Fruit fly (Drosophila melanogaster) whole organism, embryonic: ENCODE results near the gene shv.

Source experiments
- CG10979 ChIP-seq: fragments of 200-800 bp; sonication (Bioruptor generic); optimal IDR thresholded peaks from 2 replicates; lab custom pipeline; 2018; ENCODE audit warnings: missing biosample characterization, mild to moderate bottlenecking, missing genetic modification characterization, moderate library complexity
- CG11696 ChIP-seq: fragments of 200-800 bp; sonication (Bioruptor generic); IDR thresholded peaks from 2 replicates; pipeline ENCODE4 v1.3.6; 2022; ENCODE audit warnings: missing biosample characterization, missing genetic modification characterization
- CG14050 ChIP-seq: fragments of 200-800 bp; sonication (Bioruptor generic); IDR thresholded peaks from 3 replicates; pipeline ENCODE4 v1.3.6; 2022; ENCODE audit warnings: missing biosample characterization, missing genetic modification characterization
- CG14667 ChIP-seq: fragments of 200-800 bp; sonication (Bioruptor generic); IDR thresholded peaks from 2 replicates; pipeline ENCODE4 v1.3.6; 2022; ENCODE audit warnings: missing biosample characterization, missing genetic modification characterization
- CG15514 ChIP-seq: fragments of 200-800 bp; sonication (Bioruptor generic); optimal IDR thresholded peaks from 3 replicates; lab custom pipeline; 2017; ENCODE audit warnings: missing biosample characterization, missing genetic modification characterization, mild to moderate bottlenecking, moderate library complexity, missing genetic modification reagents
- CG17612 ChIP-seq: fragments of 200-800 bp; sonication (Bioruptor generic); IDR thresholded peaks from 2 replicates; pipeline ENCODE4 v1.3.6; 2022; ENCODE audit warnings: missing biosample characterization, missing genetic modification characterization
- CG18262 ChIP-seq: fragments of 200-800 bp; optimal IDR thresholded peaks from 3 replicates; lab custom pipeline; 2019; ENCODE audit warnings: missing biosample characterization, mild to moderate bottlenecking, missing genetic modification characterization, moderate library complexity
- CG18619 ChIP-seq: fragments of 200-800 bp; sonication (Bioruptor generic); optimal IDR thresholded peaks from 3 replicates; lab custom pipeline; 2017; ENCODE audit warnings: missing biosample characterization, mild to moderate bottlenecking, missing genetic modification characterization
- CG2875 ChIP-seq: fragments of 200-800 bp; sonication (Bioruptor generic); optimal IDR thresholded peaks from 2 replicates; lab custom pipeline; 2017; ENCODE audit warnings: missing biosample characterization, mild to moderate bottlenecking, missing genetic modification characterization, missing genetic modification reagents
- CG31441 ChIP-seq: fragments of 200-800 bp; sonication (Bioruptor generic); IDR thresholded peaks from 2 replicates; pipeline ENCODE4 v1.3.6; 2022; ENCODE audit warnings: missing biosample characterization, missing genetic modification characterization
- CG3726 ChIP-seq: fragments of 200-800 bp; sonication (Bioruptor generic); IDR thresholded peaks from 3 replicates; pipeline ENCODE4, ENCODE4 v1.3.6; 2022; ENCODE audit warnings: missing biosample characterization, missing genetic modification characterization
- CG4424 ChIP-seq: fragments of 200-800 bp; sonication (Bioruptor generic); optimal IDR thresholded peaks from 3 replicates; lab custom pipeline; 2016; ENCODE audit warnings: missing biosample characterization, missing genetic modification characterization
- CG6254 ChIP-seq: fragments of 200-800 bp; sonication (Bioruptor generic); optimal IDR thresholded peaks from 3 replicates; lab custom pipeline; 2017; ENCODE audit warnings: mild to moderate bottlenecking, missing biosample characterization, missing genetic modification reagents, missing genetic modification characterization
- CG8765 ChIP-seq: fragments of 200-800 bp; sonication (Bioruptor generic); IDR thresholded peaks from 2 replicates; pipeline ENCODE4 v1.3.6; 2022; ENCODE audit warnings: missing biosample characterization, missing genetic modification characterization
- CG9817 ChIP-seq: fragments of 200-800 bp; sonication (Bioruptor generic); optimal IDR thresholded peaks from 2 replicates; lab custom pipeline; 2018; ENCODE audit warnings: missing biosample characterization, mild to moderate bottlenecking, missing genetic modification characterization, moderate library complexity
- CG9932 ChIP-seq: fragments of 200-800 bp; sonication (Bioruptor generic); IDR thresholded peaks from 2 replicates; pipeline ENCODE4 v1.3.6; 2022; ENCODE audit warnings: missing biosample characterization, missing genetic modification characterization
- Chrac-16 ChIP-seq: fragments of 200-800 bp; sonication (Bioruptor generic); optimal IDR thresholded peaks from 3 replicates; lab custom pipeline; 2016; ENCODE audit warnings: missing biosample characterization, missing genetic modification characterization
- E2f1 ChIP-seq: fragments of 200-800 bp; sonication (Bioruptor generic); IDR thresholded peaks from 2 replicates; pipeline ENCODE4 v1.3.6; 2022; ENCODE audit warnings: missing biosample characterization, missing genetic modification characterization
- HLH4C ChIP-seq: fragments of 200-800 bp; sonication (Bioruptor generic); IDR thresholded peaks from 3 replicates; pipeline ENCODE4 v1.3.6; 2022; ENCODE audit warnings: missing biosample characterization, missing genetic modification characterization; ENCODE audit not compliant: partially characterized antibody
- Hr78 ChIP-seq, 2 experiments: fragments of 200-800 bp in 1 of 2; fragments of >200 bp in 1 of 2; sonication (Bioruptor generic) in 1 of 2; optimal IDR thresholded peaks; 2 replicates each; lab custom pipeline; 2017 to 2019; ENCODE audit warnings: missing biosample characterization in 2 of 2, missing genetic modification characterization in 2 of 2, mild to moderate bottlenecking in 1 of 2, moderate library complexity in 1 of 2
- Hsf ChIP-seq: fragments of 200-800 bp; sonication (Bioruptor generic); optimal IDR thresholded peaks from 3 replicates; lab custom pipeline; 2016; ENCODE audit warnings: missing biosample characterization, missing genetic modification characterization
- MESR4 ChIP-seq: fragments of 200-800 bp; sonication (Bioruptor generic); optimal IDR thresholded peaks from 2 replicates; lab custom pipeline; 2018; ENCODE audit warnings: missing biosample characterization, mild to moderate bottlenecking, missing genetic modification characterization, moderate library complexity
- Med ChIP-seq: fragments of 200-800 bp; sonication (Bioruptor generic); peaks from one replicate; lab custom pipeline; 2016; ENCODE audit warnings: missing biosample characterization, missing genetic modification characterization, mild to moderate bottlenecking, inconsistent platforms, moderate library complexity
- PHDP ChIP-seq: fragments of 200-800 bp; sonication (Bioruptor generic); optimal IDR thresholded peaks from 3 replicates; lab custom pipeline; 2018; ENCODE audit warnings: missing biosample characterization, mild to moderate bottlenecking, missing genetic modification characterization, moderate library complexity
- Six4 ChIP-seq: fragments of 200-800 bp; sonication (Bioruptor generic); optimal IDR thresholded peaks from 2 replicates; lab custom pipeline; 2016; ENCODE audit warnings: missing biosample characterization, missing genetic modification characterization
- Spps ChIP-seq: fragments of 200-800 bp; sonication (Bioruptor generic); optimal IDR thresholded peaks from 2 replicates; lab custom pipeline; 2018; ENCODE audit warnings: missing biosample characterization, mild to moderate bottlenecking, missing genetic modification characterization
- Stat92E ChIP-seq, 3 experiments: fragments of >200 bp in 2 of 3; fragments of 200-800 bp in 1 of 3; sonication (Bioruptor generic) in 1 of 3; optimal IDR thresholded peaks; 2 replicates each; lab custom pipeline; 2017 to 2019; ENCODE audit warnings: missing biosample characterization in 3 of 3, missing genetic modification characterization in 3 of 3, mild to moderate bottlenecking in 1 of 3, moderate library complexity in 1 of 3
- chinmo ChIP-seq: fragments of 200-800 bp; sonication (Bioruptor generic); IDR thresholded peaks from 4 replicates; pipeline ENCODE4 v1.3.6; 2022; ENCODE audit warnings: missing biosample characterization, missing genetic modification characterization; ENCODE audit not compliant: partially characterized antibody
- dati ChIP-seq: fragments of 200-800 bp; sonication (Bioruptor generic); IDR thresholded peaks from 2 replicates; pipeline ENCODE4 v1.3.6; 2022; ENCODE audit warnings: missing biosample characterization, missing genetic modification characterization
- en ChIP-seq: fragments of 200-800 bp; sonication (Bioruptor generic); optimal IDR thresholded peaks from 2 replicates; lab custom pipeline; 2016; ENCODE audit warnings: missing biosample characterization, missing genetic modification characterization
- eve ChIP-seq, 2 experiments: fragments of >200 bp; optimal IDR thresholded peaks; 2 replicates each; lab custom pipeline; 2017; ENCODE audit warnings: missing biosample characterization in 2 of 2, missing genetic modification characterization in 2 of 2
- grau ChIP-seq: fragments of 200-800 bp; optimal IDR thresholded peaks from 3 replicates; lab custom pipeline; 2019; ENCODE audit warnings: missing biosample characterization, mild to moderate bottlenecking, missing genetic modification characterization, moderate library complexity
- gsb ChIP-seq: fragments of 200-800 bp; sonication (Bioruptor generic); IDR thresholded peaks from 2 replicates; pipeline ENCODE4 v1.3.6; 2022; ENCODE audit warnings: missing biosample characterization, missing genetic modification characterization
- hkb ChIP-seq, 2 experiments: fragments of 200-800 bp in 1 of 2; fragments of >200 bp in 1 of 2; sonication (Bioruptor generic) in 1 of 2; IDR thresholded peaks in 1 of 2; optimal IDR thresholded peaks in 1 of 2; 2 replicates each; pipeline versions ENCODE4 v1.3.6 to Lab custom; 2017 to 2022; ENCODE audit warnings: missing biosample characterization in 1 of 2, missing genetic modification characterization in 1 of 2
- lov ChIP-seq, 2 experiments: fragments of 200-800 bp in 1 of 2; fragments of >200 bp in 1 of 2; sonication (Bioruptor generic) in 1 of 2; IDR thresholded peaks in 1 of 2; optimal IDR thresholded peaks in 1 of 2; 2 replicates in 1 of 2; 3 replicates in 1 of 2; pipeline versions ENCODE4 v1.3.6 to Lab custom; 2017 to 2022; ENCODE audit warnings: missing biosample characterization in 1 of 2, missing genetic modification characterization in 1 of 2
- nau ChIP-seq: fragments of 200-800 bp; sonication (Bioruptor generic); optimal IDR thresholded peaks from 3 replicates; lab custom pipeline; 2017; ENCODE audit warnings: missing biosample characterization, mild to moderate bottlenecking, missing genetic modification characterization, missing genetic modification reagents
- org-1 ChIP-seq: fragments of 200-800 bp; sonication (Bioruptor generic); optimal IDR thresholded peaks from 2 replicates; lab custom pipeline; 2017; ENCODE audit warnings: missing biosample characterization, missing genetic modification characterization
- sd ChIP-seq: fragments of 200-800 bp; sonication (Bioruptor generic); optimal IDR thresholded peaks from 3 replicates; lab custom pipeline; 2018; ENCODE audit warnings: missing biosample characterization, mild to moderate bottlenecking, missing genetic modification characterization, moderate library complexity
- sens ChIP-seq: fragments of 200-800 bp; sonication (Bioruptor generic); peaks from one replicate; lab custom pipeline; 2016; ENCODE audit warnings: missing biosample characterization, missing genetic modification characterization
- sug ChIP-seq: fragments of 200-800 bp; optimal IDR thresholded peaks from 2 replicates; lab custom pipeline; 2019; ENCODE audit warnings: missing biosample characterization, mild to moderate bottlenecking, missing genetic modification characterization, moderate library complexity
- ttk ChIP-seq: fragments of 200-800 bp; sonication (Bioruptor generic); IDR thresholded peaks from 2 replicates; pipeline ENCODE4 v2.1.2; 2022; ENCODE audit warnings: missing biosample characterization, missing genetic modification characterization
- usp ChIP-seq: fragments of >200 bp; optimal IDR thresholded peaks from 2 replicates; lab custom pipeline; 2017; ENCODE audit warnings: missing biosample characterization, missing genetic modification characterization

The shv gene

DNA sequence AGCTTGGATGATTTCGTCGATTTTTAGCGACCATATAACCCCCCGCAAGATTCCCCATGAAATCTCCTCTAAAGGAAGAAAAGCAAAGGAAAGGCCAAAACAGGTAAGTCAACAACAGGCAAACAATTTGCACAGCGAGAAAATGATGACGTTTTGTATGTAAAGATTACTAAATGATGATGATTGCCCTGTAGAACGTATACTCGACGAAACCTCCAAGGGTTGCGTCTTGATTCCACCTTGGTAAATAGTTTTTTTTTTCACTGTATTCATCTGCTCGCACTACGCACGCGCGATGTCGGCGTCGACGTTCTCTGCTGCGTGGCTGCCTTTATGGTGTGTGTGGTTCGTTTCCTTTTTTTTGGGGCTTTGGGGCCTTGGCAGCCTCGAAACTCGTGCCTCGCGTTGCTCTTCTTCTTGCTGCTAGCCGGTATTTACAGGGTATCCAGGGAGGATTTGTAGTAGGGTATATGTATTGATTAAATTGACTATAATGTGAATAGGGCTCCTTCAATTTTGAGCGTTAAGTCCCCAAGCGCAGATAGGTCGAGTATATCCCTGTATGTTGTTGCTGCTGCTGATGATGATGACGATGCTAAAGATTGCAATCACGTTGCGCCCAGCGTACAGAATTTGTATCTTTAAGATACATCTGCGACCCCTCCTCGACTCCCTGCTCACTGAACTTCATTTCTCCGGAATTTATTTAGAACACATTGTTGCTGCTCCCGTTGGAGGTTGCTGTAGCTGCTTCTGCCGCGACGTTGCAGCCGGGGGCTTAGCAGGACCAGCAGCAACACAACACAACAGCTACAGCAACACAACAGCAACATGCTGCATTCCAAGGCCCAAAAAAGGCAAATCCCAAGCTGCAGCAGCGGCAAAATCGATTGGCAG is 25.3 kb upstream of the shv start (continued):
- no peak for TF ChIP-seq Spps (tag; lab: Kevin White, UChicago)
- peak; percentile 13 for TF ChIP-seq Hsf (GFP tag; lab: Kevin White, UChicago)
- TF ChIP-seq E2f1 (GFP tag; lab: Robert Waterston, UW): 0 out of 2 replicates have a peak, but pooled peaks have one; percentile 25
- no peak for TF ChIP-seq usp
- no peak for TF ChIP-seq CG14667 (GFP tag; lab: Robert Waterston, UW)
- no peak for TF ChIP-seq CG14050
- TF ChIP-seq CG10979 (tag; lab: Kevin White, UChicago): peak; percentile 47
- peak; percentile 40 for TF ChIP-seq CG6254
- no peak for TF ChIP-seq dati (GFP tag; lab: Robert Waterston, UW)
- no peak for TF ChIP-seq lov (optimal IDR thresholded peaks at IDR 0.05; lab: Kevin White, UChicago)
- TF ChIP-seq lov (GFP tag; IDR thresholded peaks at IDR 0.05; lab: Robert Waterston, UW): 0 out of 3 replicates have a peak, but pooled peaks have one; percentile 66
- TF ChIP-seq CG31441: no peak
- no peak for TF ChIP-seq MESR4 (GFP tag; lab: Kevin White, UChicago)
- no peak for TF ChIP-seq grau (tag; lab: Kevin White, UChicago)
- no peak for TF ChIP-seq HLH4C (GFP tag; lab: Robert Waterston, UW)
- peak; percentile 76 for TF ChIP-seq sens (GFP tag; lab: Kevin White, UChicago)
- peak; percentile 22 for TF ChIP-seq Chrac-16
- TF ChIP-seq, all 482 proteins: peak for 70

DNA sequence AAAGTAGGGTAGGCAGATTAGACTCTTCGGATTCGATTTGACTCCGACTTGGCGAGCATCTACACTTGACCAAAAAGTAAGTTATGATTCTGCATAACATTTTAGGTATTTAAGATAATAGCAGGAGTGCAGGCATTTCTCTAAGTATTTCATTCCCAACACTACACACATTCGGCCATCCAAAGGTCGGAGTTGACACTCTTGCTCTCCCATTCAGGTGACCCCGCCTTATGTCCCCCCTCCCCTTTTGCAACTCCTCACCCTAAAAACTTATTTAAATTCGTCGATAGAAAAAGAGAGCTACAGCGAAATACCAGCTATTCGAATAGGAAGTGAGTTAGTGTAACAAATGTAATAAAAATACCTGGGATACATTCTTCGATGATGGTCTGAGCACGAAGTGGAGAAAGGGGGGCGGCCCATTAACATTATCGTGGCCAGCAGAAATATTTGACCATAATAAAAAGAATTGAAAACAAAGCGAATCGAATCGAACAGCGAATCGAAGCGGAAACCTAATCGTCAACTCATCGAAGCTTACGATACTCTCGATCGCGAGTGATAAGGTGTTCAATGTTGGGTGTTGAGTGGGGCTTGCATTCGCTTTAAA is 24.4 kb upstream of the shv start:
- TF ChIP-seq CG11696 (GFP tag; lab: Robert Waterston, UW) (no peak), ttk (GFP tag; lab: Robert Waterston, UW) (0 out of 2 replicates have a peak, but pooled peaks have one; percentile 23), CG15514 (GFP tag; lab: Kevin White, UChicago) (no peak), Hr78 (GFP tag; optimal IDR thresholded peaks at IDR 0.05; lab: Kevin White, UChicago) (peak in 1 of 2 experiments; percentile 81), chinmo (GFP tag; lab: Robert Waterston, UW) (0 out of 4 replicates have a peak, but pooled peaks have one; percentile 18), sd (tag; lab: Kevin White, UChicago) (peak; percentile 90)

DNA sequence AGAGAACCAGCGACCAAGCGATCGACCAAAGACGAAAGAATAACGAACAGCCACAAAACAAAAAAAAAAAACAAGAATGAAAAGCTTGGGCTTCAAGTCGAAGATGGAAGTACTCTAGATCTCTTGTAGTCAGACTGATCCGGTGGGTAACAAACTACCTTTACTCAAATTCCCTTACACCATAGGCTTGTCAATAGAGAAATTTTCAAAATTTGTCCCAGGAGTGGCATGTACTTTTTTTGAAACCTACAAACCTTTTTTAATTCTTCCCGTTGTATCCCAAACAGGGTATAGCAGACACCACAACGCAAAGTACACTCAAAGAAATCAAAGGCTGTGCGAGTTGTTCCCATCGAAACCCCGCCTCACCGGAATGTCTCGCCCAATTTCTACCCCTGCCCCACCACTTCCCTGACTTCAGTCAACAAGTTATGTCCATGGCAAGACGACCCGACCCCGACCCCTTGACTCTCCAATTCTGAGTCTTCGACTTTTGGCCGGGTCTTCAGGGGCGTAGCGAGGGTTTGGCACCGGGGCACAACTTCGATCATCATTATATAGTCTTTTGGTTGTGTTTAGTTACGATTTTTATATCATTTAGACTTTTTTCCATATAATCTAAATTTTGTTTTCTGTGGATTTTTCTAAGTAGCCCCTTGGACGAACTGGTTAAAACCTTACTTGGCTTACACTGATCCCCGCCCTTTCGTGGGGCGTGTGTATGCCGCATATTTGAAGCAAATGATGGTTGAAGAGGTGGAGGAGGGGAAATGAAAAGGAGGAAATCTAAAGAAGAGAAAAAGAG is 23.0 kb upstream of the shv start:
- TF ChIP-seq eve (GFP tag; optimal IDR thresholded peaks at IDR 0.05; lab: Kevin White, UChicago) (no peak), sug (tag; lab: Kevin White, UChicago) (no peak), CG9817 (tag; lab: Kevin White, UChicago) (no peak), PHDP (tag; lab: Kevin White, UChicago) (peak; percentile 29), CG2875 (GFP tag; lab: Kevin White, UChicago) (peak; percentile 25), en (GFP tag; lab: Kevin White, UChicago) (no peak), CG17612 (GFP tag; lab: Robert Waterston, UW) (no peak), Med (GFP tag; lab: Kevin White, UChicago) (peak; percentile 91), CG3726 (GFP tag; lab: Robert Waterston, UW) (no peak), nau (GFP tag; lab: Kevin White, UChicago) (no peak), org-1 (GFP tag; lab: Kevin White, UChicago) (peak; percentile 18), Six4 (GFP tag; lab: Kevin White, UChicago) (peak; percentile 34), CG9932 (GFP tag; lab: Robert Waterston, UW) (peak; percentile 61), CG18262 (tag; lab: Kevin White, UChicago) (peak; percentile 73), CG4424 (GFP tag; lab: Kevin White, UChicago) (peak; percentile 38), CG18619 (no peak), Stat92E (GFP tag; optimal IDR thresholded peaks at IDR 0.05; lab: Kevin White, UChicago) (no peak), CG8765 (peak; percentile 56; the same call in 1 of the 2 replicates), hkb (optimal IDR thresholded peaks at IDR 0.05; lab: Kevin White, UChicago) (no peak), hkb (GFP tag; IDR thresholded peaks at IDR 0.05; lab: Robert Waterston, UW) (0 out of 2 replicates have a peak, but pooled peaks have one; percentile 46), gsb (GFP tag; lab: Robert Waterston, UW) (no peak)
